Fruit fly (Drosophila melanogaster): Measurements from ENCODE around the gene usp.

Gene usp

DNA sequence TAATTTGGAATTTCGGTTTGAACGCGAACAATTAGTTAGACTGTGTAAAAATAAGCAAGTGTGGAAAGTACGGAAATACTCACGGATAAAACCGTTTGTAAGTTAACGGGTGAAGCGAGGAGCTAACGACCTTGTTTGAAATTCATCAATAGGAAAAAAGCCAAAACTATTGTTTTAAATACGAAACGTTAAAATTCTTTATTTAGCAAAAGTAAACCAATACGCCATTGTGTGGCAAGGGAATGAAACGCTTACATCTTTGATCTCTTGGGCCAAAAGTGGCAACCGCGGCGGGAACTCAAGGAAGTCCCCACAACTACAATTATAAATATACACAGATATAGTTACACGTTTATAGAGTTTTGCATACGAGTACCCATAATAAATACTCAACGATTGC, 24.1 kb upstream of the usp start, which contains the start of gene CG14054:
Gene CG14054 (minus strand): TSS at position 101 of the 400 bp plus-strand sequence.
- TF ChIP-seq Dif (GFP tag; optimal IDR thresholded peaks at IDR 0.05; ENCODE audit: partially characterized antibody) (no peak), HLH106 (tag; optimal IDR thresholded peaks at IDR 0.05) (no peak), usp (GFP tag; optimal IDR thresholded peaks at IDR 0.05) (no peak), Jra (GFP tag; optimal IDR thresholded peaks at IDR 0.05) (no peak), dsf (GFP tag; optimal IDR thresholded peaks at IDR 0.05; ENCODE audit: borderline replicate concordance) (no peak), lola (GFP tag; optimal IDR thresholded peaks at IDR 0.05) (no peak), OdsH (GFP tag; optimal IDR thresholded peaks at IDR 0.05) (no peak), CG9705 (GFP tag; optimal IDR thresholded peaks at IDR 0.05) (no peak), rgr (GFP tag; optimal IDR thresholded peaks at IDR 0.05) (no peak), brk (GFP tag; optimal IDR thresholded peaks at IDR 0.05) (no peak)

DNA sequence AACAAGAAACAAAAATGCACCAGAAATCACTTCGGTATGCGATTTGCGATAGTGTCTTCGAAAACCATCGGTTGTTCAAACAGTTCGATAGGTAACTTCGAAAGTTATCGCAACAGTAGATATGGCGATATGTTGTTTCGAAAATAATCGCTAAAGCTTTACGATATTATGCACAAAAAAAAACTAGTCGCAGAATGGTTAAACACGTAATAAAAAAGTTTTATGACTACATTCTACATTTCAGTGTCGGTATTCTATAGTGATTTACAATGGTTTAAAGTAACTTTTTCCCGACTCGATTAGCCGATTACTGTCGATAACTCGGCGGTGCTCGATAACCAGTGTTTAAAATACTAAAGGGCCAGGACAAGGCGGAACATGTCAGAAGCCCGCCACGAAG, 23.0 kb upstream of the usp start, which contains the start of gene CG4281:
Gene CG4281 (minus strand): TSS at position 70 of the 400 bp plus-strand sequence.
- peak; percentile 29 for TF ChIP-seq h (GFP tag; optimal IDR thresholded peaks at IDR 0.05)
- TF ChIP-seq rgr (GFP tag; optimal IDR thresholded peaks at IDR 0.05): no peak
- no peak for TF ChIP-seq usp (GFP tag; optimal IDR thresholded peaks at IDR 0.05)
- TF ChIP-seq CG9705 (GFP tag; optimal IDR thresholded peaks at IDR 0.05): no peak
- no peak for TF ChIP-seq GATAd (GFP tag; optimal IDR thresholded peaks at IDR 0.05)
- no peak for TF ChIP-seq tai (GFP tag; optimal IDR thresholded peaks at IDR 0.05)
- peak; percentile 2 for TF ChIP-seq fru (GFP tag; optimal IDR thresholded peaks at IDR 0.05)
- no peak for TF ChIP-seq dl (GFP tag; optimal IDR thresholded peaks at IDR 0.05; ENCODE audit: insufficient read depth in 1 of 2, partially characterized antibody in 2 of 2)
- no peak for TF ChIP-seq sv (GFP tag; optimal IDR thresholded peaks at IDR 0.05)
- TF ChIP-seq N (GFP tag; optimal IDR thresholded peaks at IDR 0.05): no peak
- no peak for TF ChIP-seq OdsH (GFP tag; optimal IDR thresholded peaks at IDR 0.05)
- no peak for TF ChIP-seq dmrt93B (GFP tag; optimal IDR thresholded peaks at IDR 0.05)
- no peak for TF ChIP-seq psq (GFP tag; optimal IDR thresholded peaks at IDR 0.05)
- TF ChIP-seq CG32264 (GFP tag; optimal IDR thresholded peaks at IDR 0.05): no peak
- TF ChIP-seq sage (GFP tag; optimal IDR thresholded peaks at IDR 0.05): no peak
- peak; percentile 58 for TF ChIP-seq woc (GFP tag; optimal IDR thresholded peaks at IDR 0.05)
- TF ChIP-seq Sp1 (GFP tag; optimal IDR thresholded peaks at IDR 0.05): peak; percentile 6
- no peak for TF ChIP-seq Abd-B (GFP tag; optimal IDR thresholded peaks at IDR 0.05)
- no peak for TF ChIP-seq Hr78 (GFP tag; optimal IDR thresholded peaks at IDR 0.05)
- no peak for TF ChIP-seq pan (optimal IDR thresholded peaks at IDR 0.05)
- no peak for TF ChIP-seq HLH106 (tag; optimal IDR thresholded peaks at IDR 0.05)
- TF ChIP-seq Hr83 (GFP tag; optimal IDR thresholded peaks at IDR 0.05; ENCODE audit: poor library complexity, severe bottlenecking): no peak
- no peak for TF ChIP-seq Jra (GFP tag; optimal IDR thresholded peaks at IDR 0.05)
- no peak for TF ChIP-seq lola (GFP tag; optimal IDR thresholded peaks at IDR 0.05)
- TF ChIP-seq dsf (GFP tag; optimal IDR thresholded peaks at IDR 0.05; ENCODE audit: borderline replicate concordance): no peak
- no peak for TF ChIP-seq foxo (GFP tag; optimal IDR thresholded peaks at IDR 0.05)
- TF ChIP-seq jim (GFP tag; optimal IDR thresholded peaks at IDR 0.05): no peak
- no peak for TF ChIP-seq Dif (GFP tag; optimal IDR thresholded peaks at IDR 0.05; ENCODE audit: partially characterized antibody)
- no peak for TF ChIP-seq Mio (GFP tag; optimal IDR thresholded peaks at IDR 0.05)
- no peak for TF ChIP-seq Hnf4 (GFP tag; optimal IDR thresholded peaks at IDR 0.05)
- TF ChIP-seq Vsx2 (GFP tag; optimal IDR thresholded peaks at IDR 0.05; ENCODE audit: partially characterized antibody): no peak
- TF ChIP-seq CrebA (GFP tag; optimal IDR thresholded peaks at IDR 0.05; ENCODE audit: borderline replicate concordance): no peak
- no peak for TF ChIP-seq ey (GFP tag; optimal IDR thresholded peaks at IDR 0.05)
- TF ChIP-seq Rel (GFP tag; optimal IDR thresholded peaks at IDR 0.05): no peak
- TF ChIP-seq Rel (tag; optimal IDR thresholded peaks at IDR 0.05): no peak
- no peak for TF ChIP-seq br (GFP tag; optimal IDR thresholded peaks at IDR 0.05)
- TF ChIP-seq Myc (optimal IDR thresholded peaks at IDR 0.05): peak; percentile 83
- TF ChIP-seq brk (GFP tag; optimal IDR thresholded peaks at IDR 0.05): no peak
- TF ChIP-seq Dfd (GFP tag; optimal IDR thresholded peaks at IDR 0.05): no peak

DNA sequence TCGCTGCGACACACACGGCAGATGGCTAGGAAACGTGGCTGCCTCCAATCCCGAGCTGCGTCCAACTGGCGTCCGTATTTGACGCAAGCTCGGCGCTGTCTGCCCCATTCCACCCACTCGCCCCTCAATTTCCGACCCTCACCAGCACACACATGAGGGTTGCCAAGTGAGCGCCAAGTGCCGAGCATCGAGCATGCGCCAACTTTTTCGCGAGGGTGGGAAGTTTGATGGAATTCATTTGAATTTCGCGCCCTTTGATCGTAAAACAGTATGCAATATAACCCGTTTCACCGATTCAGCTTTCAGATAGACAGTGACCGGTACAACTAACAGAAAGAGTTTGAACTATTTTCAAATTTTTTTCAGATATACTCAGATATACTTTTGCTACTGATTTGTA, 19.7 kb upstream of the usp start, which contains the start of gene Sik2:
Gene Sik2 (minus strand): TSS at position 67 of the 400 bp plus-strand sequence.
- TF ChIP-seq Abd-B (GFP tag; optimal IDR thresholded peaks at IDR 0.05) (no peak), dl (GFP tag; optimal IDR thresholded peaks at IDR 0.05; ENCODE audit: insufficient read depth in 1 of 2, partially characterized antibody in 2 of 2) (no peak), Hr83 (GFP tag; optimal IDR thresholded peaks at IDR 0.05; ENCODE audit: poor library complexity, severe bottlenecking) (no peak), Dif (GFP tag; optimal IDR thresholded peaks at IDR 0.05; ENCODE audit: partially characterized antibody) (no peak)
